Worm (Caenorhabditis elegans): ENCODE data around the gene C07A12.2.

DNA sequence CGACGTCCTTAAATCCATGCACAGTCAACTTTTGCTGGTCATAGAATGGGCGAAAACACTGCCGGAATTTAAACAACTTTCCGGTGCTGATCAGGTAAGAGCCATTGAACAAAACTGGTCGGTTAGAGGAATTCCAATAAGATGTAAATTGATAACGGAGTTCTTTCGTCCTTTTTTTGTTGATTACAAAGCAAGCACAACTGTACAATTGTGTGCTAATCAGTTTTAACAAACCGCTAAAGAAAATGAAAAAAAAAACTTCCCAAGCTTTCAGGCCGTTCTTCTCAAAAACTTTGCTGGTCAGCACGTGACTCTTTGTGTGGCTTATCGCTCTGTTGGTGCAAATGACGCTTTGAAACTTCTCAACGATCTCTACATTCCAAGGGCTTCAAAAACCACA is 10.5 kb upstream of the C07A12.2 start:
- TF ChIP-seq T22C8.4 (GFP tag; IDR thresholded peaks at IDR 0.05) (no peak), klf-2 (GFP tag; conservative IDR thresholded peaks at IDR 0.05) (no peak), med-1 (GFP tag; optimal IDR thresholded peaks at IDR 0.05; ENCODE audit: insufficient read depth) (no peak), tab-1 (GFP tag; IDR thresholded peaks at IDR 0.05) (no peak), flt-1 (GFP tag; IDR thresholded peaks at IDR 0.05) (no peak), ref-1 (GFP tag; conservative IDR thresholded peaks at IDR 0.05) (no peak), ztf-23 (GFP tag; IDR thresholded peaks at IDR 0.05) (no peak), cog-1 (tag; optimal IDR thresholded peaks at IDR 0.05) (no peak), ztf-29 (GFP tag; IDR thresholded peaks at IDR 0.05) (no peak)
